Fruit fly (Drosophila melanogaster) whole organism: ENCODE data around the gene Spn75F.

Experiments used
- pan ChIP-seq: fragments of >200 bp; optimal IDR thresholded peaks from 2 replicates; lab custom pipeline; 2017
- psq ChIP-seq: fragments of >200 bp; optimal IDR thresholded peaks from 2 replicates; lab custom pipeline; 2017
- usp ChIP-seq: fragments of >200 bp; optimal IDR thresholded peaks from 2 replicates; lab custom pipeline; 2017; ENCODE audit warnings: missing biosample characterization, missing genetic modification characterization, mixed read lengths

DNA sequence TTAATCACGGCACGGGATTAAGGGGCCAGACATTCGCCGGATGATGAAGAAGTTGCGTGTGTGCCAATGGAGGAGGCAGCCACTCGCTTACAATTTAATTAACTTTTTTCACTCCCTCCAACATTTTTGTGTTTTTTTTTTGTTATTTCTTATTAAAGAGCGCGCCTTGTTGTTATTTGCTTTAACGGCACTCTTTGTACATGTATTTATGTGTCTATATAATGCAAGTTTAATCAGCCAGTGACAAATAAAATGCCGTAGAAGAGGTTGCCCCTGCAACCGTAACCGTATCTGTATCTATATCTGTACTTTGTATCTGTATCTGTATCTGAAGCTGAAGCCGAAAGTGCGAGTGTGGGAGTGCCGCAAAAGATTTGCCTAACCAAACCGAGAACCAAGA is 31.8 kb upstream of the Spn75F start:
- no peak for TF ChIP-seq psq
- no peak for TF ChIP-seq usp (GFP tag; lab: Kevin White, UChicago)
- no peak for TF ChIP-seq pan (lab: Kevin White, UChicago)
